Worm (Caenorhabditis elegans) whole organism, midembryonic: Measurements from ENCODE around the gene C54D10.13.

ENCODE experiments used
- T22C8.4 ChIP-seq: fragments of 200-800 bp; sonication (Bioruptor generic); IDR thresholded peaks from 2 replicates; pipeline ENCODE4 v1.3.6; 2022; ENCODE audit warnings: missing genetic modification characterization, missing compliant biosample characterization
- cog-1 ChIP-seq: sonication (generic microtip); optimal IDR thresholded peaks from 2 replicates; lab custom pipeline; 2016; ENCODE audit warnings: missing genetic modification characterization, missing compliant biosample characterization
- flt-1 ChIP-seq: fragments of 200-800 bp; sonication (Bioruptor generic); IDR thresholded peaks from 2 replicates; pipeline ENCODE4 v1.3.6; 2022; ENCODE audit warnings: missing genetic modification characterization, missing compliant biosample characterization
- klf-2 ChIP-seq: fragments of 200-800 bp; sonication (Bioruptor generic); conservative IDR thresholded peaks from 2 replicates; pipeline ENCODE4 v1.3.6; 2022; ENCODE audit warnings: missing genetic modification reagents, missing genetic modification characterization, missing compliant biosample characterization
- med-1 ChIP-seq: sonication (generic microtip); optimal IDR thresholded peaks from 2 replicates; lab custom pipeline; 2017; ENCODE audit warnings: missing genetic modification characterization, mild to moderate bottlenecking, missing compliant biosample characterization, antibody characterized with exemption, missing genetic modification reagents; ENCODE audit not compliant: insufficient read depth
- ref-1 ChIP-seq: fragments of 200-800 bp; sonication (Bioruptor generic); conservative IDR thresholded peaks from 2 replicates; pipeline ENCODE4 v1.3.6; 2022; ENCODE audit warnings: missing genetic modification reagents, missing genetic modification characterization, missing compliant biosample characterization
- tab-1 ChIP-seq: fragments of 200-800 bp; sonication (Bioruptor generic); IDR thresholded peaks from 2 replicates; pipeline ENCODE4 v1.3.6; 2022; ENCODE audit warnings: missing genetic modification characterization, missing compliant biosample characterization
- ztf-23 ChIP-seq: fragments of 200-800 bp; sonication (Bioruptor generic); IDR thresholded peaks from 2 replicates; pipeline ENCODE4 v1.3.6; 2022; ENCODE audit warnings: missing genetic modification reagents, missing genetic modification characterization, missing compliant biosample characterization
- ztf-29 ChIP-seq: fragments of 200-800 bp; sonication (Bioruptor generic); IDR thresholded peaks from 2 replicates; pipeline ENCODE4 v1.3.6; 2022; ENCODE audit warnings: missing genetic modification reagents, missing genetic modification characterization, missing compliant biosample characterization

The C54D10.13 gene

DNA sequence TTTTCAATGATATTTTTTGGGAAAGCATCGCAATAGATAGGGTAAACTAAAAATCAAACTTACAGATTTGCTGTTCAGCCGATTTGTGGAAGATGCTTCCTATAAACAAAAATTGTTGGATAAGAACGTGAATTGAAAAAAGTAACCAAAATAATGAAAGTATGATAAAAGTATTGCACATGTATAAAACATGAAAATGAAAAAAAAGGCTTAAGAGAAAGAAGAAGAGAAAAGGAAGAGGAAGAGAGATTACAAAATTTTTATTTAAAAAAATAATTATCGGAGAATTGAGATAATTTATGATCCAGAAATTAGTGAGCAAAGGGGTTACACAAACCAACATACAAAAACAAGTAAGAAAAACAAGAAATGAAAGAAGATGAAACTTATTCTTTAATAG lies 9.3 kb upstream of the C54D10.13 start, which contains the start of gene pals-37:
Gene pals-37 (minus strand): TSS at position 101 of the 400 bp plus-strand sequence.
- TF ChIP-seq cog-1 (tag; lab: Kevin White, UChicago) (no peak), T22C8.4 (GFP tag; lab: Robert Waterston, UW) (no peak), flt-1 (no peak), ztf-23 (GFP tag; lab: Robert Waterston, UW) (no peak), med-1 (GFP tag; lab: Kevin White, UChicago) (no peak)

DNA sequence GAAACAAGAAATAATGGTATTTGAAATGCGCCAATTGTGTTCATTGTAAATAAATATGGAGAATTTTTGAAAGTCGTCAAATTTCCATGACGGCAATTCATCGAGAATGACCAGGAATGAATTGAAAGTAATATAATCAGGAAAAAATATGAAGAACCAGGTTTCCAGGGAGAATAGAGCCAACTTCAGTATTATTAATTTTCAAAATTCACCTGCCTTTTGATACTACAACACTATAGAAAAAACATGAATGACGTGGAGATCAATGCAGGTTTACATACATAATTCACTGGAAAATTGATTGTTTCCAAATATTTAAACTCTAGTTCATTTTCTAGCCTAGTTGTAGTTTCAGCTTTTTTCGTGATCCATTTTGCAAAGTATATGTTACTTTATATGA lies 1.6 kb upstream of the C54D10.13 start, which contains the start of gene srh-25:
Gene srh-25 (minus strand): TSS at position 101 of the 400 bp plus-strand sequence.
- TF ChIP-seq ref-1 (GFP tag; lab: Robert Waterston, UW) (no peak), ztf-23 (GFP tag; lab: Robert Waterston, UW) (no peak), ztf-29 (GFP tag; lab: Robert Waterston, UW) (no peak), tab-1 (GFP tag; lab: Robert Waterston, UW) (no peak), flt-1 (no peak), klf-2 (GFP tag; lab: Robert Waterston, UW) (no peak), med-1 (GFP tag; lab: Kevin White, UChicago) (no peak), cog-1 (tag; lab: Kevin White, UChicago) (no peak), T22C8.4 (GFP tag; lab: Robert Waterston, UW) (no peak)

DNA sequence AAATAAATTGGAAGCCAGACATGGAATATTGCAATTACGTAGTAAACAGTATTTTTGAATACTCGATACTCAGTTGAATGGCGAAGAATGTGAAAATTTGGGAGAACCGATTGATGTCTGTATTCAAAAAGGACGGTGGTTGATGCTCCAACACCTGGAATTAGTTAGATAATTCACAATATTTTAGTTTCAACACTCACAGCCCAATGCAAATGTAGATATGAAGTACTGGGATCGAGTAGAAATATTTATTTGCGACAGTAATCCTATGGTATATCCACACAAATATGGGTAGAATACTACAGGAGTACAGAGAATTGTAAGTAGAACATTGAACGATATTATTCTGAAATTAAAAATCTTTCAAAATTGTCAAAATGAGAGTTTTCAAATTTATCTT lies 1.0 kb upstream of the C54D10.13 start:
- TF ChIP-seq cog-1 (tag; lab: Kevin White, UChicago) (no peak), ztf-23 (GFP tag; lab: Robert Waterston, UW) (no peak), tab-1 (GFP tag; lab: Robert Waterston, UW) (no peak), T22C8.4 (GFP tag; lab: Robert Waterston, UW) (no peak), ref-1 (GFP tag; lab: Robert Waterston, UW) (no peak), klf-2 (GFP tag; lab: Robert Waterston, UW) (no peak), med-1 (GFP tag; lab: Kevin White, UChicago) (no peak), flt-1 (no peak), ztf-29 (GFP tag; lab: Robert Waterston, UW) (no peak)

DNA sequence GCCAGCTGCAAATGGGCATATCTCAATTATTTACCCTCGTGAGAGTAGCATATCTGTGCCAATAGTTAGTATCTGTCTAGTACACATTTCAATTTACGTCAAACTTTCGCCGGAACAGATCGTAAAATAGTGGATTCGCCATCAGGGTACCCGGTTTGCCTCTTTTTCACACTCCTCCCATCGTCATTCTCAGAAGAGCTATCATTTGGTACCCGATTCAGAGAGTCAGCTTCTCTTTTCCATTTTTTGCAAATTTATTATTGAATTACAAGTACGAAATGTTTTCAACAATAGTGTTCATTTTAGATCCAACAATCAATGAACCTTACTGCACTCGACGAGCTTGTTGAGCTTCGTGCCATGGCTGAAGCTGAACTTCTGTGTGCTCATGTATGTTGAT lies 3.0 kb downstream of the C54D10.13 start, which contains the start of gene C54D10.5:
Gene C54D10.5 (plus strand): TSS at position 301 of the 400 bp plus-strand sequence.
- TF ChIP-seq klf-2 (GFP tag; lab: Robert Waterston, UW) (no peak), T22C8.4 (GFP tag; lab: Robert Waterston, UW) (no peak), med-1 (GFP tag; lab: Kevin White, UChicago) (no peak), ztf-23 (GFP tag; lab: Robert Waterston, UW) (no peak), tab-1 (GFP tag; lab: Robert Waterston, UW) (no peak), ztf-29 (GFP tag; lab: Robert Waterston, UW) (no peak), flt-1 (no peak), ref-1 (GFP tag; lab: Robert Waterston, UW) (no peak), cog-1 (tag; lab: Kevin White, UChicago) (no peak)

DNA sequence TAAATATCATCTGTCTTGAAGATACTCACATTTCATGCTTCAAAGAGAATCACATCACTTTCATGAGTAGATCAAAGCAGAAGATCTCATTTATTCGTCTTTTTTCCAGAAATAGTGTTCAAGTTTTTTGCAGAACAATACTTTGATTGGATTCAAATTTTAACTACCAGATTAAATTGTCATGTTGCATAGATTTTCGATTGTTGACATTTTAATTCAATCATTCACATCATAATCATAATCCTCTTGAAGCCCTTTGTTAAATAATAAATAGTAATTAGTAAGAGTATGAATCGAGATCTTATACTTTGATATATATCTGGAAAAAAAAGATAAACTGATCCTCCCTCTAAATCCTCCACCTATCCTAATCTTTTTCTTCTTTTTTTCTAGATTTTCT lies 4.3 kb downstream of the C54D10.13 start:
- TF ChIP-seq tab-1 (GFP tag; lab: Robert Waterston, UW) = no peak
- TF ChIP-seq cog-1 (tag; lab: Kevin White, UChicago) = no peak
- TF ChIP-seq med-1 (GFP tag; lab: Kevin White, UChicago) = no peak
- no peak for TF ChIP-seq ztf-23 (GFP tag; lab: Robert Waterston, UW)
- no peak for TF ChIP-seq ztf-29 (GFP tag; lab: Robert Waterston, UW)

DNA sequence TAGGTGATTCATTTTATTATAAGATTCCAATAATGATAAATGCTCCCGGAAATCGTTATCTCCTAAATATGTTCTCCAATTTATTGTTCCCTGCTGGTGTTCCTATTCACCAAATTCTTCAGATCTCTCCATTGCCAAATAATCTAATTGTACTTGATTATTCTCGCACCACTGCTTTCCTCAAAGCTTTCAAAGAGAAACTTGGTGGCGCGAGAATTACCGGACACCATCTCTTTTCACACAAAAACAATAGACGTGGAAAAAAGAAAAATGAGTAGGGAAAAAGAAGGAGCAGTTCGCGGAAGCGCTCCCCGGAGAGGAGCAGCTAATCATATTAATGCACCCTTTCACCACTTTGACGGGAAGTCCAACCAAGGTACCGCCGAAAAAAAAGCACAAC lies 10.7 kb downstream of the C54D10.13 start:
- TF ChIP-seq ztf-23 (GFP tag; lab: Robert Waterston, UW) (no peak), flt-1 (no peak), ztf-29 (GFP tag; lab: Robert Waterston, UW) (no peak), klf-2 (GFP tag; lab: Robert Waterston, UW) (no peak), ref-1 (GFP tag; lab: Robert Waterston, UW) (no peak), tab-1 (GFP tag; lab: Robert Waterston, UW) (no peak), cog-1 (tag; lab: Kevin White, UChicago) (no peak), T22C8.4 (GFP tag; lab: Robert Waterston, UW) (no peak), med-1 (GFP tag; lab: Kevin White, UChicago) (no peak)

DNA sequence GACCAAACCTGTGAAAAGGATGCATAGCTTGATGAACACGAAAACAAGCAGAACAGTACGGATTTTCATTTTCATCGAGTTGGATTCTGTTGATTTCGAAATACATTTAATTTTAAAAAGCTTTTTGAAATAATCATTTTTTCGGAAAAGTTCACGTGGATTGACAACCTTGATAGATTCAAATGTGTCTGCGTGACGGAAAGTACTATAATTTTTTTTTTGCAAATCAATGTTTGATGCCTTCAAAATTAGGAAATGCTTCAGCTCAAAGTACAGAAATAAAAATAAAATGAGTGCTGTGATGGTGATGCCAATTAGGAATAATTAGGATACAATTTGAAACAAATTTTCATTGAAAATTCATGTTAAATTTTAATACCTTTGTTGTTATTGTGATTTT lies 11.2 kb downstream of the C54D10.13 start, which contains the start of gene C54D10.4:
Gene C54D10.4 (minus strand): TSS at position 101 of the 400 bp plus-strand sequence.
- no peak for TF ChIP-seq ref-1 (GFP tag; lab: Robert Waterston, UW)
- TF ChIP-seq ztf-29 (GFP tag; lab: Robert Waterston, UW) = no peak
- no peak for TF ChIP-seq med-1 (GFP tag; lab: Kevin White, UChicago)
- TF ChIP-seq ztf-23 (GFP tag; lab: Robert Waterston, UW) = no peak
- no peak for TF ChIP-seq T22C8.4 (GFP tag; lab: Robert Waterston, UW)
- TF ChIP-seq tab-1 (GFP tag; lab: Robert Waterston, UW) = no peak
- no peak for TF ChIP-seq cog-1 (tag; lab: Kevin White, UChicago)
- no peak for TF ChIP-seq klf-2 (GFP tag; lab: Robert Waterston, UW)
- TF ChIP-seq flt-1 = no peak

DNA sequence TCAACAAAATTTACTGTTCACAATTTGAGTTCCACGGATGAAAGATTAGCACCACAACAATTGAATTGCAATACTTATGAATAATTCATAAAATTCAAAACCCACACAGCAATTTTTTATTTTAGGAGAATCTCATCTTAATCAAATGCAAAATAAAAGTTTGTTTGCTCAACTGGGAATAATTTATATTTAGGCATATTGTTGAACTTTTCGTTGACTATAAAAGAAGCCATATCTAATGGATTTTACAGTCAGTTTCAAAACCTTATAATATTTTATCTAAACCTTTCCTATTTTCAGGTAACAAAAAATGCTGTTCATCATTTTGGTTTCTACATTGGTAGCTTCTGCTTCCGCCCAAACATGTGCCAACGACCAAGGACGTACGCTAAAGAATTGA lies 13.8 kb downstream of the C54D10.13 start, which contains the start of gene C54D10.3:
Gene C54D10.3 (plus strand): TSS at position 301 of the 400 bp plus-strand sequence.
- TF ChIP-seq klf-2 (GFP tag; lab: Robert Waterston, UW) = no peak
- TF ChIP-seq ztf-23 (GFP tag; lab: Robert Waterston, UW) = no peak
- no peak for TF ChIP-seq cog-1 (tag; lab: Kevin White, UChicago)
- TF ChIP-seq tab-1 (GFP tag; lab: Robert Waterston, UW) = no peak
- no peak for TF ChIP-seq ref-1 (GFP tag; lab: Robert Waterston, UW)
- TF ChIP-seq flt-1 = no peak
- no peak for TF ChIP-seq ztf-29 (GFP tag; lab: Robert Waterston, UW)
- no peak for TF ChIP-seq T22C8.4 (GFP tag; lab: Robert Waterston, UW)
- no peak for TF ChIP-seq med-1 (GFP tag; lab: Kevin White, UChicago)

DNA sequence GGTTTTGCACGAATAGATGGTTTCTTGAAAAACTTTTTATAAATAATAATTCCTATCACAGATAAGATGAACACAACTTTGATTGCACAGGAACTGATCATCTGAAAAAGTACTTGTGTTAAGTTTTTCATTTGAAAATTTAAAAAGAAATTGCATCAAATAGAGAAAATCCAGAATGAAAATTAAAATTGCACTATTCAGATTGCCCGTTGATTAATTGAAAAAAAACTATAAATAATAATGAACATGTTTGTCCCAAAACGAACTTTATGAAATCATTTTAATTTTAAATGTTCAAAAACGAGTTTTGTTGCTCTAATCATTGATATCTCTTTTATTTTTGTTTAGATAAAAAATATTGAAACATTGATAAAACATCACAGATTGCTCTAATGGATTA lies 14.8 kb downstream of the C54D10.13 start, which contains the start of gene cdr-3:
Gene cdr-3 (minus strand): TSS at position 101 of the 400 bp plus-strand sequence.
- TF ChIP-seq klf-2 (GFP tag; lab: Robert Waterston, UW) = no peak
- no peak for TF ChIP-seq flt-1
- no peak for TF ChIP-seq tab-1 (GFP tag; lab: Robert Waterston, UW)
- TF ChIP-seq ztf-23 (GFP tag; lab: Robert Waterston, UW) = no peak
- TF ChIP-seq ztf-29 (GFP tag; lab: Robert Waterston, UW) = no peak
- no peak for TF ChIP-seq ref-1 (GFP tag; lab: Robert Waterston, UW)
- TF ChIP-seq med-1 (GFP tag; lab: Kevin White, UChicago) = no peak
- TF ChIP-seq T22C8.4 (GFP tag; lab: Robert Waterston, UW) = no peak
- TF ChIP-seq cog-1 (tag; lab: Kevin White, UChicago) = no peak
